Fruit fly (Drosophila melanogaster) whole organism, adult: ENCODE data around the gene Ack.

Experiments
- CG11617 ChIP-seq: fragments of 200-800 bp; sonication (Bioruptor generic); optimal IDR thresholded peaks from 2 replicates; lab custom pipeline; 2017; ENCODE audit warnings: mild to moderate bottlenecking, missing biosample characterization, missing genetic modification reagents, missing genetic modification characterization
- CG12768 ChIP-seq: fragments of 200-800 bp; sonication (Bioruptor generic); optimal IDR thresholded peaks from 2 replicates; lab custom pipeline; 2017; ENCODE audit warnings: missing biosample characterization, missing genetic modification characterization, mild to moderate bottlenecking, moderate library complexity, missing genetic modification reagents
- CG14711 ChIP-seq: fragments of 200-800 bp; sonication (Bioruptor generic); optimal IDR thresholded peaks from 2 replicates; lab custom pipeline; 2018; ENCODE audit warnings: missing biosample characterization, mild to moderate bottlenecking, missing genetic modification characterization, moderate library complexity
- CG1620 ChIP-seq: fragments of 200-800 bp; sonication (Bioruptor generic); optimal IDR thresholded peaks from 2 replicates; lab custom pipeline; 2016; ENCODE audit warnings: missing biosample characterization, missing genetic modification characterization
- CG5204 ChIP-seq: fragments of 200-800 bp; sonication (Bioruptor generic); optimal IDR thresholded peaks from 2 replicates; lab custom pipeline; 2016; ENCODE audit warnings: missing biosample characterization, missing genetic modification characterization
- CG7045 ChIP-seq: fragments of 200-800 bp; sonication (Bioruptor generic); optimal IDR thresholded peaks from 2 replicates; lab custom pipeline; 2017; ENCODE audit warnings: missing biosample characterization, mild to moderate bottlenecking, missing genetic modification characterization
- CG7101 ChIP-seq: fragments of 200-800 bp; sonication (Bioruptor generic); optimal IDR thresholded peaks from 2 replicates; lab custom pipeline; 2018; ENCODE audit warnings: missing biosample characterization, mild to moderate bottlenecking, missing genetic modification characterization, moderate library complexity
- Hr96 ChIP-seq: fragments of 200-800 bp; sonication (Bioruptor generic); optimal IDR thresholded peaks from 2 replicates; lab custom pipeline; 2016; ENCODE audit warnings: missing biosample characterization, missing genetic modification characterization
- bab1 ChIP-seq: fragments of 200-800 bp; sonication (Bioruptor generic); optimal IDR thresholded peaks from 3 replicates; lab custom pipeline; 2019; ENCODE audit warnings: missing biosample characterization, mild to moderate bottlenecking, missing genetic modification characterization, moderate library complexity
- cic ChIP-seq: fragments of 200-800 bp; sonication (Bioruptor generic); optimal IDR thresholded peaks from 2 replicates; lab custom pipeline; 2017; ENCODE audit warnings: missing biosample characterization, mild to moderate bottlenecking, missing genetic modification characterization, moderate library complexity
- cnc ChIP-seq, 2 experiments: fragments of >200 bp; optimal IDR thresholded peaks; 2 replicates each; lab custom pipeline; 2017
- ovo ChIP-seq: fragments of 200-800 bp; sonication (Bioruptor generic); optimal IDR thresholded peaks from 2 replicates; lab custom pipeline; 2016; ENCODE audit warnings: missing biosample characterization, missing genetic modification characterization
- pad ChIP-seq: fragments of 200-800 bp; sonication (Bioruptor generic); optimal IDR thresholded peaks from 3 replicates; lab custom pipeline; 2017; ENCODE audit warnings: missing biosample characterization, missing genetic modification characterization, mild to moderate bottlenecking, moderate library complexity, missing genetic modification reagents
- tj ChIP-seq: fragments of 200-800 bp; sonication (Bioruptor generic); optimal IDR thresholded peaks from 3 replicates; lab custom pipeline; 2017; ENCODE audit warnings: missing biosample characterization, mild to moderate bottlenecking, missing genetic modification characterization, moderate library complexity

DNA sequence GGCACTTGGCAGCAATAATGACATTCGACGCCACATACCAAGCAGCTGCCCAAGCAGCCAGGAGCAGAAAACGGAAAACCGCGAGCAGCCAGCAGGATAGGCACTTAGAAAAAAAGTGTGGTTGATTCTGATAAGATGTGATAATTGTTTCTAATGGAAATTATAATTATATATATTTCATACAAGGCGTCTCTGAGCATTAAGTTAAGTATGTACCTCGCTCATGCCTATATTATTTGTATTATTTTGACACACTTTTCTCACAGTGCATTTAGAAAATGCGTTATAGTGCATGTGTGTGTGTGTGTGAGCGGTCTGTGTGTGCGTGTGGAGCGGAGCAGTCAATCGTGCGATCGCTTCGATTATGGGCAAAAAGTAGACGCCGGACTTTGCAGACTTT lies 50.4 kb downstream of the Ack start:
- no peak for TF ChIP-seq CG12768 (GFP tag; lab: Kevin White, UChicago)
- no peak for TF ChIP-seq CG7101 (tag; lab: Kevin White, UChicago)
- TF ChIP-seq pad (GFP tag; lab: Kevin White, UChicago), result no peak
- TF ChIP-seq CG1620 (GFP tag; lab: Kevin White, UChicago), result no peak
- no peak for TF ChIP-seq CG5204 (GFP tag; lab: Kevin White, UChicago)
- no peak for TF ChIP-seq ovo (GFP tag; lab: Kevin White, UChicago)
- TF ChIP-seq Hr96 (GFP tag; lab: Kevin White, UChicago), result no peak
- no peak for TF ChIP-seq CG14711 (tag; lab: Kevin White, UChicago)
- TF ChIP-seq CG7045 (GFP tag; lab: Kevin White, UChicago), result no peak
- TF ChIP-seq cic, result no peak
- TF ChIP-seq bab1 (GFP tag; lab: Kevin White, UChicago), result no peak
- TF ChIP-seq cnc (optimal IDR thresholded peaks at IDR 0.05; lab: Kevin White, UChicago), result no peak
- no peak for TF ChIP-seq CG11617 (GFP tag; lab: Kevin White, UChicago)
- no peak for TF ChIP-seq tj (GFP tag; lab: Kevin White, UChicago)
